ENCODE assay signal across 5 worm cellular contexts in the genomic region with DNA sequence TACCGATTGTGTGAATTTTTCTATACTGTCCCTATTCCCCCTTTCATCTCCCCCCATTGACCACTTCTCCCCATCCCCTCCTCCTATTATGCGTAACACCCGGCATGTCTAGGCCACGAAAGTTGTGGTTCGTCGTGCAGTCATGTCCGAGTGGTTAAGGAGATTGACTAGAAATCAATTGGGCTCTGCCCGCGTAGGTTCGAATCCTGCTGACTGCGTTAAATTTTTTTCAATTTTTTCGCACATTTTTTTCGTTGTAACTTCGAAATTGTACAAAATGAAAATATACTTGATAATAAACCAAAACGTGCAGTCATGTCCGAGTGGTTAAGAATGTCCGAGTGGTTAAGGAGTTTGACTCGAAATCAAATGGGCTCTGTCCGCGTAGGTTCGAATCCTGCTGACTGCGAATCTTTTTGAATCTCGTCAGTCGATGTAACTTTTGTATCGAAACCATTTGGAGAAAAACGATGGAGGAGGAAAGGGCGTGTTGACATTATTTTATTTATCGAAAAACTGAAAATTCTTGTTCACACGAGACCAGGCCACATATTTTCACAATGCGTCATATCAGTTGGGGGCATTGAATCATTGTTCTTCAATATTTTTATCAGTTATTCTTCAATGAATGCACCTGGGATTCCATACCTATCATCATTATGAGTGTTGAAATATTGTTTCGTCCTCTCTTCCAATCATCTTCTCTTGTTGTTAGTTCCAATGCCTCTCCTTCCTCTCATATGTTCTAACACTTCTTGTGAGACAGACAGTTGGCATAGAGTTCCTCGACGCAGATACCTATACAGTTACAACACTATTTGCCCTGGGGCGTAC.
A peak's percentile ranks its signal among the peaks of the same experiment; 100 is the strongest.
TF ChIP-seq lines count a peak whose summit lies in the region.

A gene (plus strand): TSS at position 812 of the 834 bp plus-strand sequence.

TF ChIP-seq in whole organism, L1 larva, 84 proteins besides CTCF, POLR2A, EP300 and RAD21 (continues in another document):
- peak; percentile 50 to 62 for TF ChIP-seq efl-1 (optimal IDR thresholded peaks at IDR 0.05; lab: Kevin White, UChicago)
- TF ChIP-seq efl-1 (GFP tag; optimal IDR thresholded peaks at IDR 0.05 in 1 of 2; lab: Kevin White, UChicago): peak; percentile 30 to 93
- peak; percentile 41 to 78 for TF ChIP-seq lin-35 (GFP tag; optimal IDR thresholded peaks at IDR 0.05; lab: Kevin White, UChicago)
- peak; percentile 64 for TF ChIP-seq unc-130 (tag; optimal IDR thresholded peaks at IDR 0.05; lab: Kevin White, UChicago)
- TF ChIP-seq mab-9 (GFP tag; IDR thresholded peaks at IDR 0.05; lab: Robert Waterston, UW): no peak
- no peak for TF ChIP-seq ztf-11 (tag; optimal IDR thresholded peaks at IDR 0.05; lab: Kevin White, UChicago)
- peak; percentile 77 for TF ChIP-seq mep-1 (tag; optimal IDR thresholded peaks at IDR 0.05; lab: Kevin White, UChicago)
- TF ChIP-seq snu-23 (GFP tag; optimal IDR thresholded peaks at IDR 0.05; lab: Kevin White, UChicago): peak; percentile 66
- no peak for TF ChIP-seq unc-62 (GFP tag; optimal IDR thresholded peaks at IDR 0.05; lab: Kevin White, UChicago)
- TF ChIP-seq fkh-8 (tag; optimal IDR thresholded peaks at IDR 0.05; lab: Kevin White, UChicago): peak; percentile 45
- peak; percentile 15 for TF ChIP-seq vab-15 (tag; optimal IDR thresholded peaks at IDR 0.05; lab: Kevin White, UChicago)
- peak; percentile 72 for TF ChIP-seq nhr-47 (tag; optimal IDR thresholded peaks at IDR 0.05; lab: Kevin White, UChicago)
- TF ChIP-seq ama-1 (optimal IDR thresholded peaks at IDR 0.05; lab: Kevin White, UChicago): no peak
- peak; percentile 5 for TF ChIP-seq lin-15B (tag; optimal IDR thresholded peaks at IDR 0.05; lab: Kevin White, UChicago)
- TF ChIP-seq hlh-17 (GFP tag; optimal IDR thresholded peaks at IDR 0.05; lab: Kevin White, UChicago; ENCODE audit: borderline replicate concordance): no peak
- no peak for TF ChIP-seq unc-30 (tag; optimal IDR thresholded peaks at IDR 0.05; lab: Kevin White, UChicago)

TF ChIP-seq in whole organism, L3 larva, 47 proteins besides CTCF, POLR2A, EP300 and RAD21 (continues in another document):
- TF ChIP-seq egl-27 (tag; optimal IDR thresholded peaks at IDR 0.05; lab: Kevin White, UChicago) (peak; percentile 64), ZK546.5 (tag; optimal IDR thresholded peaks at IDR 0.05; lab: Kevin White, UChicago) (no peak), snpc-4 (tag; optimal IDR thresholded peaks at IDR 0.05; lab: Kevin White, UChicago) (peak; percentile 27), nhr-23 (tag; optimal IDR thresholded peaks at IDR 0.05; lab: Kevin White, UChicago) (peak; percentile 63), eor-1 (tag; optimal IDR thresholded peaks at IDR 0.05; lab: Kevin White, UChicago) (no peak), nhr-25 (tag; optimal IDR thresholded peaks at IDR 0.05; lab: Kevin White, UChicago) (peak; percentile 48), ztf-4 (tag; optimal IDR thresholded peaks at IDR 0.05; lab: Kevin White, UChicago) (no peak), ceh-16 (tag; optimal IDR thresholded peaks at IDR 0.05; lab: Kevin White, UChicago) (no peak), pqm-1 (tag; optimal IDR thresholded peaks at IDR 0.05; lab: Kevin White, UChicago) (peak; percentile 60), ama-1 (optimal IDR thresholded peaks at IDR 0.05; lab: Kevin White, UChicago) (no peak), ztf-11 (tag; optimal IDR thresholded peaks at IDR 0.05; lab: Kevin White, UChicago) (no peak), fos-1 (tag; optimal IDR thresholded peaks at IDR 0.05; lab: Kevin White, UChicago) (no peak), nfya-1 (tag; optimal IDR thresholded peaks at IDR 0.05; lab: Kevin White, UChicago; ENCODE audit: insufficient read depth) (peak; percentile 68), nhr-43 (tag; optimal IDR thresholded peaks at IDR 0.05; lab: Kevin White, UChicago; ENCODE audit: poor library complexity, severe bottlenecking) (peak; percentile 55), nhr-12 (tag; optimal IDR thresholded peaks at IDR 0.05; lab: Kevin White, UChicago) (no peak), sea-2 (GFP tag; optimal IDR thresholded peaks at IDR 0.05; lab: Kevin White, UChicago) (no peak), fkh-2 (tag; optimal IDR thresholded peaks at IDR 0.05; lab: Kevin White, UChicago) (no peak)

TF ChIP-seq in whole organism, early embryonic, 17 proteins besides CTCF, POLR2A, EP300 and RAD21:
- peak; percentile 88 for TF ChIP-seq hmg-4 (GFP tag; optimal IDR thresholded peaks at IDR 0.05; lab: Kevin White, UChicago)
- TF ChIP-seq F13C5.2 (tag; optimal IDR thresholded peaks at IDR 0.05; lab: Kevin White, UChicago): peak; percentile 92
- TF ChIP-seq ama-1 (optimal IDR thresholded peaks at IDR 0.05; lab: Kevin White, UChicago): no peak
- peak; percentile 88 for TF ChIP-seq B0310.2 (tag; optimal IDR thresholded peaks at IDR 0.05; lab: Kevin White, UChicago)
- TF ChIP-seq pes-1 (GFP tag; IDR thresholded peaks at IDR 0.05; lab: Robert Waterston, UW): peak; percentile 94
- TF ChIP-seq tra-4 (tag; optimal IDR thresholded peaks at IDR 0.05; lab: Kevin White, UChicago): peak; percentile 74
- peak; percentile 71 for TF ChIP-seq aly-1 (tag; optimal IDR thresholded peaks at IDR 0.05; lab: Kevin White, UChicago)
- TF ChIP-seq ets-7 (tag; optimal IDR thresholded peaks at IDR 0.05; lab: Kevin White, UChicago): no peak
- TF ChIP-seq flt-1 (GFP tag; IDR thresholded peaks at IDR 0.05; lab: Robert Waterston, UW): peak; percentile 93
- peak; percentile 87 for TF ChIP-seq tbx-37 (GFP tag; conservative IDR thresholded peaks at IDR 0.05; lab: Robert Waterston, UW)
- peak; percentile 83 for TF ChIP-seq ceh-13 (GFP tag; optimal IDR thresholded peaks at IDR 0.05; lab: Kevin White, UChicago)
- TF ChIP-seq tbx-11 (GFP tag; IDR thresholded peaks at IDR 0.05; lab: Robert Waterston, UW): peak; percentile 87
- peak; percentile 95 for TF ChIP-seq scrt-1 (GFP tag; IDR thresholded peaks at IDR 0.05; lab: Robert Waterston, UW)
- peak; percentile 94 for TF ChIP-seq sea-1 (GFP tag; conservative IDR thresholded peaks at IDR 0.05; lab: Robert Waterston, UW)
- TF ChIP-seq hmbx-1 (tag; optimal IDR thresholded peaks at IDR 0.05; lab: Kevin White, UChicago): peak; percentile 72
- peak; percentile 91 for TF ChIP-seq ceh-36 (tag; optimal IDR thresholded peaks at IDR 0.05; lab: Kevin White, UChicago)
- peak; percentile 81 for TF ChIP-seq hnd-1 (tag; optimal IDR thresholded peaks at IDR 0.05; lab: Kevin White, UChicago)

TF ChIP-seq in whole organism, midembryonic, 9 proteins besides CTCF, POLR2A, EP300 and RAD21:
- TF ChIP-seq klf-2 (GFP tag; conservative IDR thresholded peaks at IDR 0.05; lab: Robert Waterston, UW) (peak; percentile 88), ztf-29 (GFP tag; IDR thresholded peaks at IDR 0.05; lab: Robert Waterston, UW) (peak; percentile 95), med-1 (GFP tag; optimal IDR thresholded peaks at IDR 0.05; lab: Kevin White, UChicago; ENCODE audit: insufficient read depth) (peak; percentile 60), tab-1 (GFP tag; IDR thresholded peaks at IDR 0.05; lab: Robert Waterston, UW) (peak; percentile 93), ztf-23 (GFP tag; IDR thresholded peaks at IDR 0.05; lab: Robert Waterston, UW) (peak; percentile 95), flt-1 (GFP tag; IDR thresholded peaks at IDR 0.05; lab: Robert Waterston, UW) (peak; percentile 96), ref-1 (GFP tag; conservative IDR thresholded peaks at IDR 0.05; lab: Robert Waterston, UW) (peak; percentile 89), cog-1 (tag; optimal IDR thresholded peaks at IDR 0.05; lab: Kevin White, UChicago) (peak; percentile 89), T22C8.4 (GFP tag; IDR thresholded peaks at IDR 0.05; lab: Robert Waterston, UW) (peak; percentile 90)

TF ChIP-seq in whole organism, young adult, 124 proteins besides CTCF, POLR2A, EP300 and RAD21 (continues in another document):
- peak; percentile 72 for TF ChIP-seq ztf-18 (tag; optimal IDR thresholded peaks at IDR 0.05; lab: Kevin White, UChicago)
- TF ChIP-seq F33H1.4 (GFP tag; IDR thresholded peaks at IDR 0.05; lab: Robert Waterston, UW): peak; percentile 44
- no peak for TF ChIP-seq egl-18 (GFP tag; IDR thresholded peaks at IDR 0.05; lab: Robert Waterston, UW)
- TF ChIP-seq atf-7 (tag; optimal IDR thresholded peaks at IDR 0.05; lab: Kevin White, UChicago): peak; percentile 70
- peak; percentile 30 for TF ChIP-seq snpc-4 (GFP tag; optimal IDR thresholded peaks at IDR 0.05; lab: Kevin White, UChicago)
- peak in 3 of 4 experiments; percentile 21 to 65 (median 44) for TF ChIP-seq snpc-4 (tag; optimal IDR thresholded peaks at IDR 0.05; lab: Kevin White, UChicago)
- TF ChIP-seq hmg-1.2 (GFP tag; IDR thresholded peaks at IDR 0.05; lab: Robert Waterston, UW): peak; percentile 82
- TF ChIP-seq lin-40 (tag; optimal IDR thresholded peaks at IDR 0.05; lab: Kevin White, UChicago): peak; percentile 58
- TF ChIP-seq efl-1 (GFP tag; optimal IDR thresholded peaks at IDR 0.05; lab: Kevin White, UChicago): peak; percentile 31
- TF ChIP-seq pbrm-1 (GFP tag; IDR thresholded peaks at IDR 0.05; lab: Robert Waterston, UW): peak; percentile 81
- TF ChIP-seq ztf-6 (GFP tag; IDR thresholded peaks at IDR 0.05; lab: Robert Waterston, UW): peak; percentile 19; the same call in 1 of the 2 replicates
- TF ChIP-seq madf-10 (tag; optimal IDR thresholded peaks at IDR 0.05; lab: Kevin White, UChicago): peak; percentile 81
- TF ChIP-seq bed-1 (GFP tag; IDR thresholded peaks at IDR 0.05; lab: Robert Waterston, UW): no peak
- TF ChIP-seq zim-3 (tag; optimal IDR thresholded peaks at IDR 0.05; lab: Kevin White, UChicago): peak; percentile 39
- peak; percentile 56 for TF ChIP-seq attf-5 (GFP tag; optimal IDR thresholded peaks at IDR 0.05; lab: Kevin White, UChicago)
- peak; percentile 68 for TF ChIP-seq Y53G8AR.9 (GFP tag; conservative IDR thresholded peaks at IDR 0.05; lab: Robert Waterston, UW)
- 0 out of 2 replicates have a peak, but pooled peaks have one; percentile 5 for TF ChIP-seq Y95B8A.8 (GFP tag; IDR thresholded peaks at IDR 0.05; lab: Robert Waterston, UW)
- peak; percentile 76 for TF ChIP-seq rcor-1 (GFP tag; IDR thresholded peaks at IDR 0.05; lab: Robert Waterston, UW)
- TF ChIP-seq lin-54 (GFP tag; optimal IDR thresholded peaks at IDR 0.05; lab: Kevin White, UChicago): peak; percentile 67
- peak; percentile 41 for TF ChIP-seq hrde-1 (tag; optimal IDR thresholded peaks at IDR 0.05; lab: Kevin White, UChicago; ENCODE audit: borderline replicate concordance)
- TF ChIP-seq tbp1 (GFP tag; optimal IDR thresholded peaks at IDR 0.05; lab: Kevin White, UChicago): peak; percentile 98
- TF ChIP-seq akir-1 (GFP tag; optimal IDR thresholded peaks at IDR 0.05; lab: Kevin White, UChicago): peak; percentile 79
- TF ChIP-seq F49E8.2 (tag; optimal IDR thresholded peaks at IDR 0.05; lab: Kevin White, UChicago; ENCODE audit: insufficient read depth): peak; percentile 60
- peak; percentile 76 for TF ChIP-seq T26A5.8 (tag; optimal IDR thresholded peaks at IDR 0.05; lab: Kevin White, UChicago)
- TF ChIP-seq ceh-100 (GFP tag; IDR thresholded peaks at IDR 0.05; lab: Robert Waterston, UW): peak; percentile 54; the same call in 1 of the 2 replicates
- peak; percentile 65 for TF ChIP-seq fkh-3 (tag; optimal IDR thresholded peaks at IDR 0.05; lab: Kevin White, UChicago)
- TF ChIP-seq cebp-1 (GFP tag; IDR thresholded peaks at IDR 0.05; lab: Robert Waterston, UW): peak; percentile 55
- TF ChIP-seq cebp-1 (tag; optimal IDR thresholded peaks at IDR 0.05; lab: Kevin White, UChicago): peak; percentile 74
